Fruit fly (Drosophila melanogaster): ENCODE data around the gene Gr64c.

- TF ChIP-seq CG10431 (GFP tag; optimal IDR thresholded peaks at IDR 0.05) (no peak), gro (GFP tag; optimal IDR thresholded peaks at IDR 0.05) (no peak), Dek (tag; optimal IDR thresholded peaks at IDR 0.05) (peak; percentile 26), wor (GFP tag; IDR thresholded peaks at IDR 0.05) (peak; percentile 49; the same call in 1 of the 2 replicates), nmo (GFP tag; optimal IDR thresholded peaks at IDR 0.05) (no peak), gcm2 (GFP tag; optimal IDR thresholded peaks at IDR 0.05) (no peak), ranshi (GFP tag; IDR thresholded peaks at IDR 0.05) (peak; percentile 83), cato (GFP tag; optimal IDR thresholded peaks at IDR 0.05; ENCODE audit: borderline replicate concordance) (no peak), CG2129 (GFP tag; IDR thresholded peaks at IDR 0.05; ENCODE audit: partially characterized antibody) (no peak), ERR (GFP tag; optimal IDR thresholded peaks at IDR 0.05) (no peak), HLH54F (GFP tag; optimal IDR thresholded peaks at IDR 0.05) (peak; percentile 42), PHDP (tag; optimal IDR thresholded peaks at IDR 0.05) (peak; percentile 69)
These were observed 42.6 kb downstream of the Gr64c start for dm6 chr3L:4070996-4071379.

All from whole organism, embryonic.